Fruit fly (Drosophila melanogaster): ENCODE measurements around the gene CG13250.

DNA sequence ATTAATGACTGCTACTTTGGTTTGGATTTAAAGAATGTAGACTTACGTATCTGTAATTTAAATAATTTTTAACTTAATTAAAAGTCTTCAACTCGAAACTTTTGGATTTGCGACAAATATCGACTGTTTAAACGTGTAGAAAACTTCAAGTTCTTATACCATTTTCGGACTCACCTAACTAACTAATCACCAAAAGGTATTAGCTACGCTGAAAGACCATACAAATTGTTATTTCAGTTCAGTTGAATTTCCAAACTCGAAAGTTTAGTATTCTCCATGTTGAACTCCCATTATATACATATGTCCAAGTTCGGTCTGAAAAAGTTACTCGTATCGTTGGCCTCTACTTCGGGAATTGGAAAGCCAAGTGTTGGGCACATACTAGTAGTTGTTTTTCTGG, 27.8 kb upstream of the CG13250 start, which contains the start of gene CG5078:
- no peak for TF ChIP-seq EcR (GFP tag; optimal IDR thresholded peaks at IDR 0.05)
- no peak for TF ChIP-seq rn (GFP tag; IDR thresholded peaks at IDR 0.05)
- no peak for TF ChIP-seq Pif1A (GFP tag; optimal IDR thresholded peaks at IDR 0.05)
- no peak for TF ChIP-seq CG8159 (tag; optimal IDR thresholded peaks at IDR 0.05)
- no peak for TF ChIP-seq CG10348 (GFP tag; IDR thresholded peaks at IDR 0.05)
- no peak for TF ChIP-seq CG34367 (tag; optimal IDR thresholded peaks at IDR 0.05)
- no peak for TF ChIP-seq CG12605 (GFP tag; IDR thresholded peaks at IDR 0.05)
